Fruit fly (Drosophila melanogaster) whole organism, adult: ENCODE results near the gene Sgsf.

Experiments used
- CG11617 ChIP-seq: fragments of 200-800 bp; sonication (Bioruptor generic); optimal IDR thresholded peaks from 2 replicates; lab custom pipeline; 2017; ENCODE audit warnings: mild to moderate bottlenecking, missing biosample characterization, missing genetic modification reagents, missing genetic modification characterization
- CG12768 ChIP-seq: fragments of 200-800 bp; sonication (Bioruptor generic); optimal IDR thresholded peaks from 2 replicates; lab custom pipeline; 2017; ENCODE audit warnings: missing biosample characterization, missing genetic modification characterization, mild to moderate bottlenecking, moderate library complexity, missing genetic modification reagents
- CG14711 ChIP-seq: fragments of 200-800 bp; sonication (Bioruptor generic); optimal IDR thresholded peaks from 2 replicates; lab custom pipeline; 2018; ENCODE audit warnings: missing biosample characterization, mild to moderate bottlenecking, missing genetic modification characterization, moderate library complexity
- CG1620 ChIP-seq: fragments of 200-800 bp; sonication (Bioruptor generic); optimal IDR thresholded peaks from 2 replicates; lab custom pipeline; 2016; ENCODE audit warnings: missing biosample characterization, missing genetic modification characterization
- CG33017 ChIP-seq: fragments of 200-800 bp; sonication (Bioruptor generic); optimal IDR thresholded peaks from 2 replicates; lab custom pipeline; 2018; ENCODE audit warnings: missing biosample characterization, mild to moderate bottlenecking, missing genetic modification characterization, moderate library complexity
- CG5204 ChIP-seq: fragments of 200-800 bp; sonication (Bioruptor generic); optimal IDR thresholded peaks from 2 replicates; lab custom pipeline; 2016; ENCODE audit warnings: missing biosample characterization, missing genetic modification characterization
- CG7045 ChIP-seq: fragments of 200-800 bp; sonication (Bioruptor generic); optimal IDR thresholded peaks from 2 replicates; lab custom pipeline; 2017; ENCODE audit warnings: missing biosample characterization, mild to moderate bottlenecking, missing genetic modification characterization
- CG7101 ChIP-seq: fragments of 200-800 bp; sonication (Bioruptor generic); optimal IDR thresholded peaks from 2 replicates; lab custom pipeline; 2018; ENCODE audit warnings: missing biosample characterization, mild to moderate bottlenecking, missing genetic modification characterization, moderate library complexity
- Clk ChIP-seq: fragments of 200-800 bp; sonication (Bioruptor generic); optimal IDR thresholded peaks from 2 replicates; lab custom pipeline; 2017; ENCODE audit warnings: missing biosample characterization, missing genetic modification characterization
- Crg-1 ChIP-seq: fragments of 200-800 bp; sonication (Bioruptor generic); optimal IDR thresholded peaks from 2 replicates; lab custom pipeline; 2016; ENCODE audit warnings: missing biosample characterization, missing genetic modification characterization
- Hr96 ChIP-seq: fragments of 200-800 bp; sonication (Bioruptor generic); optimal IDR thresholded peaks from 2 replicates; lab custom pipeline; 2016; ENCODE audit warnings: missing biosample characterization, missing genetic modification characterization
- Mnt ChIP-seq: fragments of 200-800 bp; sonication (Bioruptor generic); optimal IDR thresholded peaks from 2 replicates; lab custom pipeline; 2016; ENCODE audit warnings: missing biosample characterization, mild to moderate bottlenecking, missing genetic modification characterization
- bab1 ChIP-seq: fragments of 200-800 bp; sonication (Bioruptor generic); optimal IDR thresholded peaks from 3 replicates; lab custom pipeline; 2019; ENCODE audit warnings: missing biosample characterization, mild to moderate bottlenecking, missing genetic modification characterization, moderate library complexity
- cic ChIP-seq: fragments of 200-800 bp; sonication (Bioruptor generic); optimal IDR thresholded peaks from 2 replicates; lab custom pipeline; 2017; ENCODE audit warnings: missing biosample characterization, mild to moderate bottlenecking, missing genetic modification characterization, moderate library complexity
- cnc ChIP-seq, 2 experiments: fragments of >200 bp; optimal IDR thresholded peaks; 2 replicates each; lab custom pipeline; 2017
- kay ChIP-seq: fragments of 200-800 bp; sonication (Bioruptor generic); peaks from one replicate; lab custom pipeline; 2016; ENCODE audit warnings: missing biosample characterization, missing genetic modification characterization, borderline replicate concordance
- ovo ChIP-seq: fragments of 200-800 bp; sonication (Bioruptor generic); optimal IDR thresholded peaks from 2 replicates; lab custom pipeline; 2016; ENCODE audit warnings: missing biosample characterization, missing genetic modification characterization
- pad ChIP-seq: fragments of 200-800 bp; sonication (Bioruptor generic); optimal IDR thresholded peaks from 3 replicates; lab custom pipeline; 2017; ENCODE audit warnings: missing biosample characterization, missing genetic modification characterization, mild to moderate bottlenecking, moderate library complexity, missing genetic modification reagents
- tj ChIP-seq: fragments of 200-800 bp; sonication (Bioruptor generic); optimal IDR thresholded peaks from 3 replicates; lab custom pipeline; 2017; ENCODE audit warnings: missing biosample characterization, mild to moderate bottlenecking, missing genetic modification characterization, moderate library complexity
- toe ChIP-seq: fragments of 200-800 bp; sonication (Bioruptor generic); optimal IDR thresholded peaks from 2 replicates; lab custom pipeline; 2016; ENCODE audit warnings: missing biosample characterization, missing genetic modification characterization

Sgsf gene

dm6 chr3R:12341374-12341773 is at the start of gene Sgsf:
TSS of gene Sgsf (plus strand) at chr3R:12341674.
- TF ChIP-seq cnc (optimal IDR thresholded peaks at IDR 0.05; lab: Kevin White, UChicago) (no peak), Crg-1 (GFP tag; lab: Kevin White, UChicago) (no peak), CG33017 (no peak), CG12768 (GFP tag; lab: Kevin White, UChicago) (no peak), Mnt (GFP tag; lab: Kevin White, UChicago) (no peak), CG7101 (no peak), Hr96 (GFP tag; lab: Kevin White, UChicago) (no peak), tj (GFP tag; lab: Kevin White, UChicago) (no peak), pad (no peak), CG7045 (no peak), Clk (GFP tag; lab: Kevin White, UChicago) (no peak), cic (GFP tag; lab: Kevin White, UChicago) (no peak), CG5204 (no peak), CG11617 (GFP tag; lab: Kevin White, UChicago) (no peak), kay (no peak), CG14711 (tag; lab: Kevin White, UChicago) (no peak), ovo (GFP tag; lab: Kevin White, UChicago) (no peak)

- no peak for TF ChIP-seq CG7101
Observed at dm6 chr3R:12291872-12292271, 49.6 kb upstream of the Sgsf start.

DNA sequence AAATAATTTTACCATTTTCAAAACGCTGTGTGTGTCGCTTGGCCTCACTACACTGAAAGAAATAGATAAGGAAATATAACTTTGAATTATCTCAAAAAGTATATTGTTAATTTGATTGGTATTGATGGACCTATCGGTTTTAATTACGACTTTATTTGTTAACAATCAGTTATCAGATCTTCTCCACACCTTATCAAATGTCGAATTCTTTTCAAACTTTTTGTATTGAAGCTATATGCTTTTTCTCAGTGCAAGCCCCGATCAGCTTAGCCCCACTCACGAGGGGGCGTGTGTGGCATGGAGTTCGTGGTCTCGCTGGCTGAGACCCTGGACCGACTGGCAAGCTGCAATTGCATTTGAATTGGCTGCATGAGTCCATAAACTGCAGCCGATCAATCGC is 44.2 kb upstream of the Sgsf start:
- TF ChIP-seq CG11617 (GFP tag; lab: Kevin White, UChicago) (no peak), cic (GFP tag; lab: Kevin White, UChicago) (no peak), pad (no peak), CG33017 (no peak), toe (GFP tag; lab: Kevin White, UChicago) (no peak), Clk (GFP tag; lab: Kevin White, UChicago) (no peak), ovo (GFP tag; lab: Kevin White, UChicago) (no peak)

dm6 chr3R:12301528-12301927 is 39.9 kb upstream of the Sgsf start:
- TF ChIP-seq cic (GFP tag; lab: Kevin White, UChicago) = no peak
- no peak for TF ChIP-seq bab1
- TF ChIP-seq tj (GFP tag; lab: Kevin White, UChicago) = no peak
- TF ChIP-seq pad = no peak
- no peak for TF ChIP-seq CG7101
- no peak for TF ChIP-seq cnc (optimal IDR thresholded peaks at IDR 0.05; lab: Kevin White, UChicago)
- no peak for TF ChIP-seq CG5204
- TF ChIP-seq Crg-1 (GFP tag; lab: Kevin White, UChicago) = no peak
- no peak for TF ChIP-seq Hr96 (GFP tag; lab: Kevin White, UChicago)
- no peak for TF ChIP-seq Clk (GFP tag; lab: Kevin White, UChicago)
- no peak for TF ChIP-seq CG12768 (GFP tag; lab: Kevin White, UChicago)

DNA sequence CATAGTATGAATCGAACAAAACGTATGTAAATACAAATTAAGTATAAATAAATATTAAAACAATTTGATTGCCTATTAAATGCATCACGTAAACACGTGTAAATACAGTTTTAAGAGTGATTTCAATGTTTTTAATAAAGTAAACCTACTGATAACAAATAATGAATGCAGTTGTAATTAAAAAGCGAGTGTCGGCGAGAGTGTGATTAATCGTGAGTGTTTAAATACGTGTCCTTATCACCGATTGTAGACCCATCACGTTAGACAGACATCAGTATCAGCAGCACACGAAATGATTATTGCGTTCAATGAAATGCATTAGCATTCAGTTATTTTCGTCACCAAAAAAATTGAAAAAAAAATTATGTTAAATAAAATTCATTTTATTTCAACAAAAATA is 38.6 kb upstream of the Sgsf start:
- no peak for TF ChIP-seq cnc (optimal IDR thresholded peaks at IDR 0.05; lab: Kevin White, UChicago)
- no peak for TF ChIP-seq Hr96 (GFP tag; lab: Kevin White, UChicago)
- peak; percentile 6 for TF ChIP-seq kay
- no peak for TF ChIP-seq CG7101
- no peak for TF ChIP-seq CG5204
- peak; percentile 71 for TF ChIP-seq cic (GFP tag; lab: Kevin White, UChicago)

DNA sequence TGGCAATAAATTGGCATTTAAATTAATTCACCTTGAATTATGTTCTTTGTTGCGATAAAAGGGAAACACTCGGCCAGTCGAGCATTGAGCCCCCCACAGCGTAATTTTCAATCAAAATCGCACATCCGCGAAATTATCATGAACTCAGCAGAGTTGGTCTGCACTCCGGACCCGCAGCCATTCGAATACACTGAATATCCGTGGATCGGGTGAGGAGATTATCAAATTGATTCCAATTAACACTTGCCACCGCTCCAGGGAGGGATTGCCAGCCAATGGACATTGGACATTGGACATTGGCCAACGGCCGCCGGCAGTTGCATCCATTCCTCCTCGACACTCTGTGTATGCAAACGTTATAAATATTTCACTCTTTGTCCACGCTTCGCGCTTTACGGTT is 33.9 kb upstream of the Sgsf start:
- no peak for TF ChIP-seq Crg-1 (GFP tag; lab: Kevin White, UChicago)
- no peak for TF ChIP-seq kay
- no peak for TF ChIP-seq CG33017
- no peak for TF ChIP-seq Hr96 (GFP tag; lab: Kevin White, UChicago)

- no peak for TF ChIP-seq CG14711 (tag; lab: Kevin White, UChicago)
- no peak for TF ChIP-seq Hr96 (GFP tag; lab: Kevin White, UChicago)
- TF ChIP-seq Clk (GFP tag; lab: Kevin White, UChicago) = no peak
- no peak for TF ChIP-seq CG5204
- no peak for TF ChIP-seq tj (GFP tag; lab: Kevin White, UChicago)
- no peak for TF ChIP-seq kay
- TF ChIP-seq CG11617 (GFP tag; lab: Kevin White, UChicago) = no peak
- TF ChIP-seq toe (GFP tag; lab: Kevin White, UChicago) = no peak
- no peak for TF ChIP-seq Crg-1 (GFP tag; lab: Kevin White, UChicago)
- no peak for TF ChIP-seq cic (GFP tag; lab: Kevin White, UChicago)
- TF ChIP-seq Mnt (GFP tag; lab: Kevin White, UChicago) = no peak
- no peak for TF ChIP-seq CG33017
- TF ChIP-seq pad = no peak
- TF ChIP-seq bab1 = no peak
- no peak for TF ChIP-seq CG12768 (GFP tag; lab: Kevin White, UChicago)
- TF ChIP-seq CG1620 (GFP tag; lab: Kevin White, UChicago) = no peak
- no peak for TF ChIP-seq ovo (GFP tag; lab: Kevin White, UChicago)
- TF ChIP-seq CG7045 = no peak
Observed at dm6 chr3R:12311053-12311452, 30.4 kb upstream of the Sgsf start, which contains the start of gene CG4066. TSS of gene CG4066 (plus strand) at chr3R:12311353.

- TF ChIP-seq pad (no peak), Hr96 (GFP tag; lab: Kevin White, UChicago) (no peak), CG12768 (GFP tag; lab: Kevin White, UChicago) (no peak), Clk (GFP tag; lab: Kevin White, UChicago) (no peak), kay (no peak), CG7045 (no peak), CG14711 (tag; lab: Kevin White, UChicago) (no peak), bab1 (no peak), CG1620 (GFP tag; lab: Kevin White, UChicago) (no peak), CG11617 (GFP tag; lab: Kevin White, UChicago) (no peak)
Observed at dm6 chr3R:12314236-12314635, 27.2 kb upstream of the Sgsf start.
